Fruit fly (Drosophila melanogaster) whole organism, wandering third instar larva: Measurements from ENCODE around the gene CG3626.

Source experiments
- Abd-B ChIP-seq: fragments of >200 bp; optimal IDR thresholded peaks from 2 replicates; lab custom pipeline; 2017; ENCODE audit warnings: missing biosample characterization, missing genetic modification characterization
- CG32264 ChIP-seq: fragments of 200-800 bp; sonication (Bioruptor generic); optimal IDR thresholded peaks from 2 replicates; lab custom pipeline; 2016; ENCODE audit warnings: missing biosample characterization, missing genetic modification characterization
- CG9705 ChIP-seq: fragments of 200-800 bp; sonication (Bioruptor generic); optimal IDR thresholded peaks from 2 replicates; lab custom pipeline; 2018; ENCODE audit warnings: missing biosample characterization, mild to moderate bottlenecking, missing genetic modification characterization
- CrebA ChIP-seq: fragments of 200-800 bp; sonication (Bioruptor generic); optimal IDR thresholded peaks from 2 replicates; lab custom pipeline; 2016; ENCODE audit warnings: missing biosample characterization, mild to moderate bottlenecking, missing genetic modification characterization, borderline replicate concordance
- Dfd ChIP-seq: fragments of >200 bp; optimal IDR thresholded peaks from 2 replicates; lab custom pipeline; 2017; ENCODE audit warnings: missing biosample characterization, missing genetic modification characterization
- Dif ChIP-seq: fragments of 200-275, 200-300 bp; sonication (Bioruptor generic); optimal IDR thresholded peaks from 2 replicates; lab custom pipeline; 2018; ENCODE audit warnings: missing biosample characterization, missing genetic modification characterization; ENCODE audit not compliant: partially characterized antibody
- GATAd ChIP-seq: sonication (Bioruptor generic); optimal IDR thresholded peaks from 2 replicates; lab custom pipeline; 2016; ENCODE audit warnings: missing biosample characterization, missing genetic modification characterization
- HLH106 ChIP-seq: fragments of 200-800 bp; optimal IDR thresholded peaks from 3 replicates; lab custom pipeline; 2019; ENCODE audit warnings: missing biosample characterization, mild to moderate bottlenecking, missing genetic modification characterization, moderate library complexity
- Hnf4 ChIP-seq: fragments of 200-800 bp; sonication (Bioruptor generic); optimal IDR thresholded peaks from 2 replicates; lab custom pipeline; 2016; ENCODE audit warnings: missing biosample characterization, mild to moderate bottlenecking, missing genetic modification characterization
- Hr78 ChIP-seq: fragments of >200 bp; optimal IDR thresholded peaks from 2 replicates; lab custom pipeline; 2017; ENCODE audit warnings: missing biosample characterization, missing genetic modification characterization
- Hr83 ChIP-seq: fragments of 200-300 bp; sonication (Bioruptor generic); optimal IDR thresholded peaks from 2 replicates; lab custom pipeline; 2016; ENCODE audit warnings: missing biosample characterization, mild to moderate bottlenecking, missing genetic modification characterization, moderate library complexity; ENCODE audit not compliant: poor library complexity, severe bottlenecking
- Jra ChIP-seq: sonication (Bioruptor generic); optimal IDR thresholded peaks from 2 replicates; lab custom pipeline; 2016; ENCODE audit warnings: missing biosample characterization, missing genetic modification characterization
- Mio ChIP-seq: sonication (Bioruptor generic); optimal IDR thresholded peaks from 2 replicates; lab custom pipeline; 2016; ENCODE audit warnings: missing biosample characterization, missing genetic modification characterization
- Myc ChIP-seq: fragments of >200 bp; optimal IDR thresholded peaks from 2 replicates; lab custom pipeline; 2017
- N ChIP-seq: fragments of >200 bp; optimal IDR thresholded peaks from 2 replicates; lab custom pipeline; 2018; ENCODE audit warnings: missing biosample characterization, missing external identifiers, missing genetic modification characterization
- OdsH ChIP-seq: fragments of 200-800 bp; sonication (Bioruptor generic); optimal IDR thresholded peaks from 2 replicates; lab custom pipeline; 2016; ENCODE audit warnings: missing biosample characterization, mild to moderate bottlenecking, missing genetic modification characterization
- Rel ChIP-seq, 2 experiments: fragments of 200-800 bp; sonication (Bioruptor generic) in 1 of 2; optimal IDR thresholded peaks; 2 replicates in 1 of 2; 3 replicates in 1 of 2; lab custom pipeline; 2016 to 2019; ENCODE audit warnings: mild to moderate bottlenecking in 2 of 2, missing biosample characterization in 2 of 2, missing genetic modification characterization in 2 of 2, moderate library complexity in 1 of 2
- Sp1 ChIP-seq: fragments of 200-800 bp; sonication (Bioruptor generic); optimal IDR thresholded peaks from 3 replicates; lab custom pipeline; 2019; ENCODE audit warnings: missing biosample characterization, mild to moderate bottlenecking, missing genetic modification characterization, moderate library complexity
- Vsx2 ChIP-seq: fragments of 200-300, 225-300 bp; sonication (Bioruptor generic); optimal IDR thresholded peaks from 2 replicates; lab custom pipeline; 2018; ENCODE audit warnings: missing biosample characterization, missing genetic modification characterization; ENCODE audit not compliant: partially characterized antibody
- br ChIP-seq: fragments of 200-800 bp; sonication (Bioruptor generic); optimal IDR thresholded peaks from 2 replicates; lab custom pipeline; 2016; ENCODE audit warnings: missing biosample characterization, missing genetic modification characterization
- brk ChIP-seq: fragments of 200-800 bp; sonication (Bioruptor generic); optimal IDR thresholded peaks from 2 replicates; lab custom pipeline; 2016; ENCODE audit warnings: missing biosample characterization, mild to moderate bottlenecking, missing genetic modification characterization
- dl ChIP-seq, 2 experiments: fragments of 175-275, 200-275 bp in 1 of 2; fragments of 200-275 bp in 1 of 2; sonication (Bioruptor generic); optimal IDR thresholded peaks; lab custom pipeline; 2018; ENCODE audit warnings: mild to moderate bottlenecking in 2 of 2, missing biosample characterization in 2 of 2, missing genetic modification characterization in 2 of 2, moderate library complexity in 2 of 2; ENCODE audit not compliant: partially characterized antibody in 2 of 2, insufficient read depth in 1 of 2
- dmrt93B ChIP-seq: fragments of 200-800 bp; sonication (Bioruptor generic); optimal IDR thresholded peaks from 2 replicates; lab custom pipeline; 2018; ENCODE audit warnings: missing biosample characterization, mild to moderate bottlenecking, missing genetic modification characterization
- dsf ChIP-seq: sonication (Bioruptor generic); optimal IDR thresholded peaks from 2 replicates; lab custom pipeline; 2016; ENCODE audit warnings: missing biosample characterization, missing genetic modification characterization, borderline replicate concordance
- ey ChIP-seq: fragments of 200-800 bp; sonication (Bioruptor generic); optimal IDR thresholded peaks from 2 replicates; lab custom pipeline; 2016; ENCODE audit warnings: missing biosample characterization, missing genetic modification characterization
- foxo ChIP-seq, 2 experiments: fragments of 200-800 bp; sonication (Bioruptor generic); optimal IDR thresholded peaks; 2 replicates in 1 of 2; 3 replicates in 1 of 2; lab custom pipeline; 2016 to 2017; ENCODE audit warnings: missing biosample characterization in 2 of 2, missing genetic modification characterization in 2 of 2
- fru ChIP-seq: fragments of 200-800 bp; sonication (Bioruptor generic); optimal IDR thresholded peaks from 3 replicates; lab custom pipeline; 2016; ENCODE audit warnings: missing biosample characterization, mild to moderate bottlenecking, missing genetic modification characterization
- h ChIP-seq: fragments of 200-800 bp; sonication (Bioruptor generic); optimal IDR thresholded peaks from 3 replicates; lab custom pipeline; 2016; ENCODE audit warnings: missing biosample characterization, mild to moderate bottlenecking, missing genetic modification characterization
- jim ChIP-seq: fragments of 175-275, 200-325 bp; sonication (Bioruptor generic); optimal IDR thresholded peaks from 2 replicates; lab custom pipeline; 2016; ENCODE audit warnings: missing biosample characterization, mild to moderate bottlenecking, missing genetic modification characterization
- lola ChIP-seq: fragments of >200 bp; optimal IDR thresholded peaks from 2 replicates; lab custom pipeline; 2017; ENCODE audit warnings: missing biosample characterization, missing genetic modification characterization
- pan ChIP-seq: fragments of >200 bp; optimal IDR thresholded peaks from 2 replicates; lab custom pipeline; 2017
- psq ChIP-seq: fragments of 200-800 bp; sonication (Bioruptor generic); optimal IDR thresholded peaks from 3 replicates; lab custom pipeline; 2017; ENCODE audit warnings: missing biosample characterization, mild to moderate bottlenecking, missing genetic modification characterization, moderate library complexity
- rgr ChIP-seq: fragments of 200-800 bp; sonication (Bioruptor generic); optimal IDR thresholded peaks from 3 replicates; lab custom pipeline; 2016; ENCODE audit warnings: missing biosample characterization, mild to moderate bottlenecking, missing genetic modification characterization
- sage ChIP-seq: fragments of 200-800 bp; sonication (Bioruptor generic); optimal IDR thresholded peaks from 2 replicates; lab custom pipeline; 2016; ENCODE audit warnings: missing biosample characterization, mild to moderate bottlenecking, missing genetic modification characterization
- sv ChIP-seq: fragments of 200-800 bp; sonication (Bioruptor generic); optimal IDR thresholded peaks from 3 replicates; lab custom pipeline; 2016; ENCODE audit warnings: missing biosample characterization, missing genetic modification characterization
- tai ChIP-seq: sonication (Bioruptor generic); optimal IDR thresholded peaks from 2 replicates; lab custom pipeline; 2016; ENCODE audit warnings: missing biosample characterization, missing genetic modification characterization
- usp ChIP-seq: fragments of >200 bp; optimal IDR thresholded peaks from 2 replicates; lab custom pipeline; 2017; ENCODE audit warnings: missing biosample characterization, missing genetic modification characterization
- woc ChIP-seq: sonication (Bioruptor generic); optimal IDR thresholded peaks from 2 replicates; lab custom pipeline; 2016; ENCODE audit warnings: missing biosample characterization, mild to moderate bottlenecking, missing genetic modification characterization

CG3626 gene

dm6 chrX:4322234-4323210, 43.7 kb upstream of the CG3626 start, which contains the start of gene norpA (continued):
- no peak for TF ChIP-seq Dfd (GFP tag; lab: Kevin White, UChicago)
- TF ChIP-seq br, result peak; percentile 62
- TF ChIP-seq Jra (GFP tag; lab: Kevin White, UChicago), result peak; percentile 38
- TF ChIP-seq dl (GFP tag; optimal IDR thresholded peaks at IDR 0.05; lab: Kevin White, UChicago; ENCODE audit: insufficient read depth in 1 of 2, partially characterized antibody in 2 of 2), result no peak
- TF ChIP-seq pan (lab: Kevin White, UChicago), result no peak
- peak; percentile 47 for TF ChIP-seq h
- no peak for TF ChIP-seq Mio
- TF ChIP-seq OdsH, result peak; percentile 53
- TF ChIP-seq dsf (GFP tag; lab: Kevin White, UChicago), result no peak
- TF ChIP-seq rgr (GFP tag; lab: Kevin White, UChicago), result peak; percentile 30
- TF ChIP-seq, all 38 proteins: peak for 13

dm6 chrX:4323911-4324368, 42.3 kb upstream of the CG3626 start:
- TF ChIP-seq Hr78 (no peak), CG9705 (no peak), jim (GFP tag; lab: Kevin White, UChicago) (no peak), foxo (GFP tag; optimal IDR thresholded peaks at IDR 0.05; lab: Kevin White, UChicago) (peak in 1 of 2 experiments; percentile 81), pan (lab: Kevin White, UChicago) (no peak), ey (peak; percentile 80), fru (GFP tag; lab: Kevin White, UChicago) (peak; percentile 81), Hnf4 (GFP tag; lab: Kevin White, UChicago) (peak; percentile 73), Jra (GFP tag; lab: Kevin White, UChicago) (peak; percentile 68), Dfd (GFP tag; lab: Kevin White, UChicago) (no peak), Myc (lab: Kevin White, UChicago) (no peak), Abd-B (GFP tag; lab: Kevin White, UChicago) (no peak), Rel (GFP tag; optimal IDR thresholded peaks at IDR 0.05; lab: Kevin White, UChicago) (no peak), Rel (tag; optimal IDR thresholded peaks at IDR 0.05; lab: Kevin White, UChicago) (peak; percentile 46), OdsH (peak; percentile 71), CrebA (GFP tag; lab: Kevin White, UChicago) (no peak), sage (GFP tag; lab: Kevin White, UChicago) (no peak), Hr83 (GFP tag; lab: Kevin White, UChicago) (peak; percentile 56), GATAd (no peak), rgr (GFP tag; lab: Kevin White, UChicago) (peak; percentile 78), Mio (no peak), Sp1 (GFP tag; lab: Kevin White, UChicago) (peak; percentile 76), h (peak; percentile 77), usp (GFP tag; lab: Kevin White, UChicago) (no peak), lola (GFP tag; lab: Kevin White, UChicago) (no peak), tai (peak; percentile 52), Dif (GFP tag; lab: Kevin White, UChicago) (no peak), sv (GFP tag; lab: Kevin White, UChicago) (peak; percentile 34), br (peak; percentile 76), CG32264 (GFP tag; lab: Kevin White, UChicago) (peak; percentile 25), dl (GFP tag; optimal IDR thresholded peaks at IDR 0.05; lab: Kevin White, UChicago; ENCODE audit: insufficient read depth in 1 of 2, partially characterized antibody in 2 of 2) (peak in 1 of 2 experiments; percentile 32), N (GFP tag; lab: Kevin White, UChicago) (no peak), Vsx2 (GFP tag; lab: Kevin White, UChicago) (no peak), dmrt93B (GFP tag; lab: Kevin White, UChicago) (peak; percentile 60), psq (peak; percentile 52), HLH106 (tag; lab: Kevin White, UChicago) (peak; percentile 77), woc (GFP tag; lab: Kevin White, UChicago) (peak; percentile 62), brk (peak; percentile 31), dsf (GFP tag; lab: Kevin White, UChicago) (no peak)
